Worm (Caenorhabditis elegans): ENCODE measurements around the gene fmi-1.

fmi-1 gene

DNA sequence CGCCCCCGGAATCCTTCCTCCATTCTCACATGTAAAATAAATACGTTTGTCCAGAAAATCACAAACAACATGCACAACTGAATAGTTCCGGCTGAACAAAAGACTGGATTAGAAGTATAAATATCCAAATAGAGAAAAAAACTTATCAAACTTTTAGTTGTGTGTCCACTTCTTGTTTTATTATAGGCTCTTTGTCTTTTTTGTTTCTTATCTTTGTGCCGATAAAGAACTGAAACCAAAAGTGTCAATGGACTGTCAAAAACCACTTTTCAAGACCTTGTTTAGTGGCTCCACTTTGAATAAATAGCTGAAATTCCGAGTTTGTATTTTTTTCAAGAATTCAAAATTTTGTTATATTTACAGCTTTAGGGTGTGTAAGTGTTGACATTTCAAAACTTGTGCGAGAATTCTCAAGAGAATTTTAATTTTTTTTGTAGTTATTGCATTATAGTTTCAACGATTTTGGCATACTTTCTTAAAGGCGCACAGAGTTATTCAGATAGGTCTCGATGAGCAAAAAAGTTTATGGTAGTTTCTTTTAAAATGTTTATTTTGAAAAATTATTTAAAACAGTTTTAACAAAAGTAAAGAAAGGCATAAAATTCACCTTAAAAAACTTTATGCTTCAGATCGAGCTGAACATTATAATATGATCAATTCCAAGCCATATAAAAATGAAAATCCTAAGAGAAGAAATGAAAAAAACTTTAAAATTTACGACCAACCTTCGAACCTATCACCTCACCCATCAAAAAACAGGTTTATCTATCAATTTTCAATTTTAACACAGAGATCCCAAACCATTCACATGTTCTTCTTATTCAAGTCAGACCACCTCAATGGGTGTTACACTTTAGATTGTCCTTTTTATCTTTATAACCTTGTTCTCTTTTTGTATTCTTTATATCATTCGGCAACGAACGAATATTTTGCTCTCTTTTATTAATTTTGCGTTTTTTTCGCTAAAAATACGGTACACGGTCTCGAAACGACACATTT is 27.6 kb downstream of the fmi-1 start (continued):
- peak in 1 of 2 experiments; percentile 35 for TF ChIP-seq daf-16 (GFP tag; optimal IDR thresholded peaks at IDR 0.05)
- TF ChIP-seq daf-16 (tag; optimal IDR thresholded peaks at IDR 0.05), result peak; percentile 64
- TF ChIP-seq mes-2 (tag; optimal IDR thresholded peaks at IDR 0.05; ENCODE audit: poor library complexity, severe bottlenecking), result peak; percentile 16
- peak; percentile 63 for TF ChIP-seq hlh-11 (tag; optimal IDR thresholded peaks at IDR 0.05)
- TF ChIP-seq ztf-7 (tag; optimal IDR thresholded peaks at IDR 0.05), result no peak
- peak; percentile 25 for TF ChIP-seq nhr-48 (tag; optimal IDR thresholded peaks at IDR 0.05)

ce11 chrV:13047574-13048030 is 28.7 kb downstream of the fmi-1 start, which contains the start of gene W07G4.5:
W07G4.5 (plus strand) TSS chrV:13047980.
- TF ChIP-seq fos-1 (tag; optimal IDR thresholded peaks at IDR 0.05) (no peak), nhr-77 (tag; optimal IDR thresholded peaks at IDR 0.05) (no peak), arid-1 (GFP tag; conservative IDR thresholded peaks at IDR 0.05) (no peak), cey-2 (tag; optimal IDR thresholded peaks at IDR 0.05; ENCODE audit: borderline replicate concordance, insufficient read depth) (no peak), aha-1 (tag) (peak; percentile 93), lsy-2 (tag; optimal IDR thresholded peaks at IDR 0.05) (no peak), jun-1 (tag; optimal IDR thresholded peaks at IDR 0.05) (no peak), nhr-111 (GFP tag; optimal IDR thresholded peaks at IDR 0.05) (no peak), F26F4.8 (GFP tag; conservative IDR thresholded peaks at IDR 0.05) (no peak), hlh-11 (tag; optimal IDR thresholded peaks at IDR 0.05) (peak; percentile 66), pha-4 (GFP tag; IDR thresholded peaks at IDR 0.05) (no peak), pha-4 (tag; optimal IDR thresholded peaks at IDR 0.05) (no peak), Y48G9A.11 (GFP tag; IDR thresholded peaks at IDR 0.05) (no peak), daf-16 (GFP tag; optimal IDR thresholded peaks at IDR 0.05) (peak in 1 of 2 experiments; percentile 24), daf-16 (tag; optimal IDR thresholded peaks at IDR 0.05) (no peak), ZK546.5 (tag; optimal IDR thresholded peaks at IDR 0.05) (no peak), unc-39 (tag; optimal IDR thresholded peaks at IDR 0.05) (no peak), tra-1 (GFP tag; IDR thresholded peaks at IDR 0.05) (no peak), mep-1 (tag; optimal IDR thresholded peaks at IDR 0.05) (peak; percentile 42), egl-43 (GFP tag; IDR thresholded peaks at IDR 0.05) (no peak), F10B5.3 (tag; optimal IDR thresholded peaks at IDR 0.05) (no peak), egl-27 (tag; optimal IDR thresholded peaks at IDR 0.05) (no peak), lin-15B (tag; optimal IDR thresholded peaks at IDR 0.05) (no peak), nhr-28 (tag; optimal IDR thresholded peaks at IDR 0.05) (peak; percentile 83), F37D6.2 (tag; optimal IDR thresholded peaks at IDR 0.05) (no peak), nhr-237 (tag; optimal IDR thresholded peaks at IDR 0.05) (no peak), snpc-1.2 (GFP tag; IDR thresholded peaks at IDR 0.05) (no peak), spr-1 (tag; optimal IDR thresholded peaks at IDR 0.05) (no peak), F49E8.2 (tag; optimal IDR thresholded peaks at IDR 0.05; ENCODE audit: borderline replicate concordance) (no peak), mes-2 (tag; optimal IDR thresholded peaks at IDR 0.05; ENCODE audit: poor library complexity, severe bottlenecking) (peak; percentile 29), dve-1 (tag; optimal IDR thresholded peaks at IDR 0.05; ENCODE audit: insufficient read depth) (peak; percentile 42), dmd-6 (GFP tag; IDR thresholded peaks at IDR 0.05) (peak; percentile 65), dmd-9 (GFP tag; IDR thresholded peaks at IDR 0.05) (no peak), unc-62 (GFP tag; optimal IDR thresholded peaks at IDR 0.05 in 1 of 2) (peak in 1 of 2 experiments; percentile 23), unc-62 (tag; optimal IDR thresholded peaks at IDR 0.05) (no peak), nhr-41 (GFP tag; IDR thresholded peaks at IDR 0.05) (no peak), F44E2.7 (GFP tag; IDR thresholded peaks at IDR 0.05) (no peak), mdl-1 (tag; optimal IDR thresholded peaks at IDR 0.05) (peak in 1 of 2 experiments; percentile 29), daf-19 (GFP tag; conservative IDR thresholded peaks at IDR 0.05) (no peak), lin-39 (tag; optimal IDR thresholded peaks at IDR 0.05) (no peak), mxl-3 (GFP tag; optimal IDR thresholded peaks at IDR 0.05) (peak; percentile 28), pqm-1 (tag; optimal IDR thresholded peaks at IDR 0.05) (peak; percentile 70), lin-29 (GFP tag; IDR thresholded peaks at IDR 0.05) (no peak), php-3 (GFP tag; IDR thresholded peaks at IDR 0.05) (no peak), nhr-102 (tag; optimal IDR thresholded peaks at IDR 0.05) (no peak)
